Worm (Caenorhabditis elegans) whole organism, mixed stage, embryonic: ENCODE measurements around the gene far-8.

ENCODE experiments used
- elt-1 ChIP-seq: sonication (generic microtip); optimal IDR thresholded peaks from 2 replicates; lab custom pipeline; 2017; ENCODE audit warnings: missing genetic modification characterization, mild to moderate bottlenecking, missing compliant biosample characterization, antibody characterized with exemption, moderate library complexity, borderline replicate concordance; ENCODE audit not compliant: insufficient read depth
- elt-3 ChIP-seq: fragments of 150-350 bp; optimal IDR thresholded peaks from 2 replicates; lab custom pipeline; 2014; ENCODE audit warnings: missing biosample characterization, missing genetic modification characterization
- lin-13 ChIP-seq: fragments of 150-350 bp; optimal IDR thresholded peaks from 2 replicates; lab custom pipeline; 2014; ENCODE audit warnings: missing biosample characterization, missing genetic modification characterization

- TF ChIP-seq elt-3 (tag; lab: Kevin White, UChicago) = no peak
- TF ChIP-seq lin-13 (tag; lab: Kevin White, UChicago) = no peak
- no peak for TF ChIP-seq elt-1 (tag; lab: Kevin White, UChicago)
These were observed 10.8 kb upstream of the far-8 start, which contains the start of gene ceeh-1 for ce11 chrIII:831961-832360.
